Fruit fly (Drosophila melanogaster) whole organism, embryonic: ENCODE results near the gene Arp2.

ENCODE experiments used
- Abd-B ChIP-seq: fragments of 200-800 bp; sonication (Bioruptor generic); optimal IDR thresholded peaks from 2 replicates; lab custom pipeline; 2018; ENCODE audit warnings: missing biosample characterization, mild to moderate bottlenecking, missing genetic modification characterization, moderate library complexity
- Bgb ChIP-seq: fragments of 200-800 bp; sonication (Bioruptor generic); IDR thresholded peaks from 2 replicates; pipeline ENCODE4 v1.3.6; 2022; ENCODE audit warnings: missing biosample characterization, missing genetic modification characterization; ENCODE audit not compliant: partially characterized antibody
- CG10462 ChIP-seq: fragments of 200-800 bp; sonication (Bioruptor generic); optimal IDR thresholded peaks from 2 replicates; lab custom pipeline; 2016; ENCODE audit warnings: missing biosample characterization, missing genetic modification characterization
- CG11456 ChIP-seq: fragments of 200-800 bp; sonication (Bioruptor generic); IDR thresholded peaks from 3 replicates; pipeline ENCODE4 v1.3.6; 2022; ENCODE audit warnings: missing biosample characterization, missing genetic modification characterization
- CG11723 ChIP-seq: fragments of 200-800 bp; sonication (Bioruptor generic); optimal IDR thresholded peaks from 2 replicates; lab custom pipeline; 2017; ENCODE audit warnings: missing biosample characterization, mild to moderate bottlenecking, missing genetic modification characterization
- CG12236 ChIP-seq: fragments of 200-800 bp; sonication (Bioruptor generic); optimal IDR thresholded peaks from 2 replicates; lab custom pipeline; 2016; ENCODE audit warnings: missing biosample characterization, missing genetic modification characterization
- CG12659 ChIP-seq: fragments of 200-800 bp; sonication (Bioruptor generic); optimal IDR thresholded peaks from 3 replicates; lab custom pipeline; 2017; ENCODE audit warnings: mild to moderate bottlenecking, missing biosample characterization, missing genetic modification reagents, missing genetic modification characterization
- CG1603 ChIP-seq: fragments of 200-800 bp; sonication (Bioruptor generic); optimal IDR thresholded peaks from 2 replicates; lab custom pipeline; 2019; ENCODE audit warnings: missing biosample characterization, mild to moderate bottlenecking, missing genetic modification characterization, moderate library complexity
- CG16779 ChIP-seq: fragments of 200-800 bp; sonication (Bioruptor generic); IDR thresholded peaks from 2 replicates; pipeline ENCODE4 v1.3.6; 2022; ENCODE audit warnings: missing biosample characterization, missing genetic modification characterization
- CG17361 ChIP-seq: fragments of 200-800 bp; sonication (Bioruptor generic); IDR thresholded peaks from 3 replicates; pipeline ENCODE4 v1.3.6; 2022; ENCODE audit warnings: missing biosample characterization, missing genetic modification characterization
- CG2116 ChIP-seq: fragments of 200-800 bp; sonication (Bioruptor generic); optimal IDR thresholded peaks from 3 replicates; lab custom pipeline; 2018; ENCODE audit warnings: missing biosample characterization, mild to moderate bottlenecking, missing genetic modification characterization
- CG2199 ChIP-seq: fragments of 200-800 bp; sonication (Bioruptor generic); IDR thresholded peaks from 3 replicates; pipeline ENCODE4 v1.3.6; 2022; ENCODE audit warnings: missing biosample characterization, missing genetic modification characterization
- CG2712 ChIP-seq: fragments of 200-800 bp; optimal IDR thresholded peaks from 3 replicates; lab custom pipeline; 2019; ENCODE audit warnings: missing biosample characterization, mild to moderate bottlenecking, missing genetic modification characterization, moderate library complexity
- CG2889 ChIP-seq: fragments of 200-800 bp; sonication (Bioruptor generic); IDR thresholded peaks from 3 replicates; pipeline ENCODE4 v1.3.6; 2022; ENCODE audit warnings: missing biosample characterization, missing genetic modification characterization
- CG30020 ChIP-seq: fragments of 200-800 bp; optimal IDR thresholded peaks from 2 replicates; lab custom pipeline; 2019; ENCODE audit warnings: missing biosample characterization, mild to moderate bottlenecking, missing genetic modification characterization, moderate library complexity
- CG34422 ChIP-seq: fragments of 200-800 bp; sonication (Bioruptor generic); IDR thresholded peaks from 3 replicates; pipeline ENCODE4 v1.3.6; 2022; ENCODE audit warnings: missing biosample characterization, missing genetic modification characterization
- CG4617 ChIP-seq: fragments of 200-800 bp; sonication (Bioruptor generic); optimal IDR thresholded peaks from 3 replicates; lab custom pipeline; 2016; ENCODE audit warnings: missing biosample characterization, missing genetic modification characterization, borderline replicate concordance
- CG8290 ChIP-seq, 3 experiments: fragments of 200-800 bp; sonication (Bioruptor generic); optimal IDR thresholded peaks; 2 replicates each; lab custom pipeline; 2016 to 2019; ENCODE audit warnings: missing biosample characterization in 3 of 3, missing genetic modification characterization in 3 of 3, mild to moderate bottlenecking in 2 of 3, moderate library complexity in 1 of 3
- CG8944 ChIP-seq: fragments of 200-800 bp; sonication (Bioruptor generic); optimal IDR thresholded peaks from 3 replicates; lab custom pipeline; 2016; ENCODE audit warnings: missing biosample characterization, missing genetic modification characterization
- CoRest ChIP-seq: fragments of 200-800 bp; sonication (Bioruptor generic); optimal IDR thresholded peaks from 3 replicates; lab custom pipeline; 2018; ENCODE audit warnings: missing biosample characterization, mild to moderate bottlenecking, missing genetic modification characterization, moderate library complexity
- Elba2 ChIP-seq: fragments of 200-800 bp; sonication (Bioruptor generic); optimal IDR thresholded peaks from 3 replicates; lab custom pipeline; 2016; ENCODE audit warnings: missing biosample characterization, missing genetic modification characterization
- Ets97D ChIP-seq: fragments of 200-800 bp; sonication (Bioruptor generic); optimal IDR thresholded peaks from 3 replicates; lab custom pipeline; 2016; ENCODE audit warnings: missing biosample characterization, missing genetic modification characterization
- Fer3 ChIP-seq: fragments of 200-800 bp; sonication (Bioruptor generic); optimal IDR thresholded peaks from 2 replicates; lab custom pipeline; 2018; ENCODE audit warnings: missing biosample characterization, mild to moderate bottlenecking, missing genetic modification characterization, moderate library complexity
- HLH3B ChIP-seq: fragments of 200-800 bp; sonication (Bioruptor generic); IDR thresholded peaks from 2 replicates; pipeline ENCODE4 v1.3.6; 2022; ENCODE audit warnings: missing biosample characterization, missing genetic modification characterization
- HLH4C ChIP-seq: fragments of 200-800 bp; sonication (Bioruptor generic); IDR thresholded peaks from 3 replicates; pipeline ENCODE4 v1.3.6; 2022; ENCODE audit warnings: missing biosample characterization, missing genetic modification characterization; ENCODE audit not compliant: partially characterized antibody
- Hr3 ChIP-seq: fragments of 200-800 bp; sonication (Bioruptor generic); optimal IDR thresholded peaks from 3 replicates; lab custom pipeline; 2016; ENCODE audit warnings: missing biosample characterization, missing genetic modification characterization
- Lhr ChIP-seq: fragments of 200-800 bp; sonication (Bioruptor generic); optimal IDR thresholded peaks from 3 replicates; lab custom pipeline; 2017; ENCODE audit warnings: mild to moderate bottlenecking, missing biosample characterization, missing genetic modification reagents, missing genetic modification characterization
- Spps ChIP-seq: fragments of 200-800 bp; sonication (Bioruptor generic); optimal IDR thresholded peaks from 2 replicates; lab custom pipeline; 2018; ENCODE audit warnings: missing biosample characterization, mild to moderate bottlenecking, missing genetic modification characterization
- Vsx1 ChIP-seq: fragments of 200-800 bp; sonication (Bioruptor generic); optimal IDR thresholded peaks from 2 replicates; lab custom pipeline; 2017; ENCODE audit warnings: missing biosample characterization, mild to moderate bottlenecking, missing genetic modification characterization, missing genetic modification reagents
- Xrp1 ChIP-seq: fragments of 200-800 bp; sonication (Bioruptor generic); IDR thresholded peaks from 2 replicates; pipeline ENCODE4 v1.3.6; 2022; ENCODE audit warnings: missing biosample characterization, missing genetic modification characterization
- YL-1 ChIP-seq: fragments of 200-800 bp; sonication (Bioruptor generic); optimal IDR thresholded peaks from 3 replicates; lab custom pipeline; 2017; ENCODE audit warnings: missing biosample characterization, mild to moderate bottlenecking, missing genetic modification characterization
- bcd ChIP-seq: fragments of 200-800 bp; sonication (Bioruptor generic); optimal IDR thresholded peaks from 2 replicates; lab custom pipeline; 2017; ENCODE audit warnings: missing biosample characterization, mild to moderate bottlenecking, missing genetic modification characterization
- bigmax ChIP-seq: fragments of 200-800 bp; sonication (Bioruptor generic); optimal IDR thresholded peaks from 2 replicates; lab custom pipeline; 2018; ENCODE audit warnings: missing biosample characterization, mild to moderate bottlenecking, missing genetic modification characterization
- cas ChIP-seq: fragments of 200-800 bp; sonication (Bioruptor generic); IDR thresholded peaks from 2 replicates; pipeline ENCODE4 v1.3.6; 2022; ENCODE audit warnings: missing biosample characterization, missing genetic modification characterization
- cato ChIP-seq: fragments of 200-800 bp; sonication (Bioruptor generic); optimal IDR thresholded peaks from 2 replicates; lab custom pipeline; 2016; ENCODE audit warnings: missing biosample characterization, missing genetic modification characterization, borderline replicate concordance
- dysf ChIP-seq: fragments of 200-800 bp; sonication (Bioruptor generic); IDR thresholded peaks from 3 replicates; pipeline ENCODE4 v1.3.6; 2022; ENCODE audit warnings: missing biosample characterization, missing genetic modification characterization
- fd3F ChIP-seq: fragments of 200-800 bp; sonication (Bioruptor generic); optimal IDR thresholded peaks from 2 replicates; lab custom pipeline; 2018; ENCODE audit warnings: missing biosample characterization, mild to moderate bottlenecking, missing genetic modification characterization, moderate library complexity
- fu2 ChIP-seq: fragments of 200-800 bp; sonication (Bioruptor generic); optimal IDR thresholded peaks from 2 replicates; lab custom pipeline; 2016; ENCODE audit warnings: missing biosample characterization, missing genetic modification characterization
- gfzf ChIP-seq: fragments of 200-800 bp; sonication (Bioruptor generic); optimal IDR thresholded peaks from 2 replicates; lab custom pipeline; 2016; ENCODE audit warnings: missing biosample characterization, mild to moderate bottlenecking, missing genetic modification characterization, moderate library complexity
- hbn ChIP-seq: fragments of 200-800 bp; sonication (Bioruptor generic); IDR thresholded peaks from 2 replicates; pipeline ENCODE4 v1.3.6; 2022; ENCODE audit warnings: missing biosample characterization, missing genetic modification characterization; ENCODE audit not compliant: partially characterized antibody
- jing ChIP-seq: fragments of 200-800 bp; sonication (Bioruptor generic); optimal IDR thresholded peaks from 2 replicates; lab custom pipeline; 2018; ENCODE audit warnings: missing biosample characterization, mild to moderate bottlenecking, missing genetic modification characterization
- lab ChIP-seq: fragments of 200-800 bp; sonication (Bioruptor generic); optimal IDR thresholded peaks from 3 replicates; lab custom pipeline; 2017; ENCODE audit warnings: missing biosample characterization, missing genetic modification characterization, mild to moderate bottlenecking, moderate library complexity, missing genetic modification reagents
- nmo ChIP-seq: fragments of 200-800 bp; sonication (Bioruptor generic); optimal IDR thresholded peaks from 2 replicates; lab custom pipeline; 2018; ENCODE audit warnings: missing biosample characterization, mild to moderate bottlenecking, missing genetic modification characterization, moderate library complexity
- otp ChIP-seq: fragments of 200-800 bp; sonication (Bioruptor generic); IDR thresholded peaks from 3 replicates; pipeline ENCODE4, ENCODE4 v1.3.6; 2022; ENCODE audit warnings: missing biosample characterization, missing genetic modification characterization
- p53 ChIP-seq: fragments of 200-800 bp; sonication (Bioruptor generic); optimal IDR thresholded peaks from 2 replicates; lab custom pipeline; 2016; ENCODE audit warnings: missing biosample characterization, missing genetic modification characterization
- slou ChIP-seq: fragments of 200-800 bp; sonication (Bioruptor generic); optimal IDR thresholded peaks from 3 replicates; lab custom pipeline; 2016; ENCODE audit warnings: missing biosample characterization, missing genetic modification characterization
- sqz ChIP-seq: fragments of 200-800 bp; sonication (Bioruptor generic); optimal IDR thresholded peaks from 3 replicates; lab custom pipeline; 2018; ENCODE audit warnings: missing biosample characterization, mild to moderate bottlenecking, missing genetic modification characterization
- stc ChIP-seq: fragments of 200-800 bp; sonication (Bioruptor generic); IDR thresholded peaks from 2 replicates; pipeline ENCODE4 v1.3.6; 2022; ENCODE audit warnings: missing biosample characterization, missing genetic modification characterization
- tll ChIP-seq, 2 experiments: fragments of 200-800 bp in 1 of 2; fragments of >200 bp in 1 of 2; sonication (Bioruptor generic) in 1 of 2; optimal IDR thresholded peaks; 2 replicates each; lab custom pipeline; 2017 to 2019; ENCODE audit warnings: missing biosample characterization in 2 of 2, missing genetic modification characterization in 2 of 2, mild to moderate bottlenecking in 1 of 2, moderate library complexity in 1 of 2
- vnd ChIP-seq: fragments of 200-800 bp; sonication (Bioruptor generic); IDR thresholded peaks from 3 replicates; pipeline ENCODE4 v1.3.6; 2022; ENCODE audit warnings: missing biosample characterization, missing genetic modification characterization; ENCODE audit not compliant: partially characterized antibody

Gene Arp2

dm6 chrX:16593418-16593817 lies 39.6 kb upstream of the Arp2 start, which contains the start of the genes SMC3 and Ubc7 (continued):
- peak; percentile 44 for TF ChIP-seq CG12659 (GFP tag; lab: Kevin White, UChicago)
- TF ChIP-seq jing (GFP tag; lab: Kevin White, UChicago), result no peak
- no peak for TF ChIP-seq CG11723 (GFP tag; lab: Kevin White, UChicago)
- TF ChIP-seq slou (GFP tag; lab: Kevin White, UChicago), result no peak
- TF ChIP-seq Fer3 (tag; lab: Kevin White, UChicago), result no peak
- no peak for TF ChIP-seq Abd-B
- TF ChIP-seq Vsx1 (GFP tag; lab: Kevin White, UChicago), result no peak
- TF ChIP-seq stc (GFP tag; lab: Robert Waterston, UW), result no peak
- no peak for TF ChIP-seq gfzf (GFP tag; lab: Kevin White, UChicago)
- peak; percentile 53 for TF ChIP-seq CG8290 (GFP tag; optimal IDR thresholded peaks at IDR 0.05; lab: Kevin White, UChicago)
- no peak for TF ChIP-seq CG8290 (tag; optimal IDR thresholded peaks at IDR 0.05; lab: Kevin White, UChicago)
- TF ChIP-seq Elba2 (GFP tag; lab: Kevin White, UChicago), result no peak
- no peak for TF ChIP-seq otp (GFP tag; lab: Robert Waterston, UW)
- TF ChIP-seq CG16779, result no peak
- TF ChIP-seq CG30020 (tag; lab: Kevin White, UChicago), result peak; percentile 49
- TF ChIP-seq nmo (GFP tag; lab: Kevin White, UChicago), result peak; percentile 16
- no peak for TF ChIP-seq bcd (GFP tag; lab: Kevin White, UChicago)
- no peak for TF ChIP-seq tll (GFP tag; optimal IDR thresholded peaks at IDR 0.05; lab: Kevin White, UChicago)
- no peak for TF ChIP-seq CG2889
- TF ChIP-seq cato (GFP tag; lab: Kevin White, UChicago), result no peak
- no peak for TF ChIP-seq Xrp1
- TF ChIP-seq fu2 (GFP tag; lab: Kevin White, UChicago), result no peak
- peak; percentile 88 for TF ChIP-seq Bgb
- no peak for TF ChIP-seq fd3F (GFP tag; lab: Kevin White, UChicago)
- no peak for TF ChIP-seq Hr3 (GFP tag; lab: Kevin White, UChicago)
- no peak for TF ChIP-seq CG34422 (GFP tag; lab: Robert Waterston, UW)
- no peak for TF ChIP-seq lab (GFP tag; lab: Kevin White, UChicago)
- TF ChIP-seq CG1603 (tag; lab: Kevin White, UChicago), result no peak
- no peak for TF ChIP-seq HLH3B (GFP tag; lab: Robert Waterston, UW)
- peak; percentile 98 for TF ChIP-seq HLH4C (GFP tag; lab: Robert Waterston, UW)
- no peak for TF ChIP-seq dysf
- TF ChIP-seq CG12236 (GFP tag; lab: Kevin White, UChicago), result no peak
- peak; percentile 26 for TF ChIP-seq CG2712 (tag; lab: Kevin White, UChicago)
- no peak for TF ChIP-seq CG11456 (GFP tag; lab: Robert Waterston, UW)
- TF ChIP-seq Spps (tag; lab: Kevin White, UChicago), result no peak
- TF ChIP-seq CoRest (tag; lab: Kevin White, UChicago), result peak; percentile 11
- TF ChIP-seq CG8944 (GFP tag; lab: Kevin White, UChicago), result no peak
- peak; percentile 90 for TF ChIP-seq CG2116 (GFP tag; lab: Kevin White, UChicago)
- no peak for TF ChIP-seq bigmax (GFP tag; lab: Kevin White, UChicago)
- no peak for TF ChIP-seq Lhr (GFP tag; lab: Kevin White, UChicago)
- TF ChIP-seq CG4617 (GFP tag; lab: Kevin White, UChicago), result peak; percentile 23
- peak; percentile 27; the same call in 1 of the 3 replicates for TF ChIP-seq CG17361 (GFP tag; lab: Robert Waterston, UW)
- TF ChIP-seq vnd (GFP tag; lab: Robert Waterston, UW), result peak; percentile 96
- no peak for TF ChIP-seq cas (GFP tag; lab: Robert Waterston, UW)
- peak; percentile 56 for TF ChIP-seq YL-1 (GFP tag; lab: Kevin White, UChicago)
- TF ChIP-seq sqz, result no peak
- peak; percentile 88 for TF ChIP-seq hbn (GFP tag; lab: Robert Waterston, UW)
- TF ChIP-seq p53 (GFP tag; lab: Kevin White, UChicago), result no peak
- TF ChIP-seq CG10462 (GFP tag; lab: Kevin White, UChicago), result no peak
- peak; percentile 18 for TF ChIP-seq Ets97D (GFP tag; lab: Kevin White, UChicago)
- TF ChIP-seq CG2199, result no peak
